Fruit fly (Drosophila melanogaster): ENCODE results near the gene HP1D3csd.

HP1D3csd gene

dm6 chrX:19211982-19212381 is 22.0 kb downstream of the HP1D3csd start, which contains the start of gene CG14195:
CG14195 (minus strand) TSS chrX:19212082.
- TF ChIP-seq Mes4 (GFP tag; optimal IDR thresholded peaks at IDR 0.05) (no peak), BEAF-32 (GFP tag; optimal IDR thresholded peaks at IDR 0.05) (no peak), CG15269 (tag; optimal IDR thresholded peaks at IDR 0.05) (no peak), Pdp1 (GFP tag; optimal IDR thresholded peaks at IDR 0.05) (no peak), Neu2 (GFP tag; optimal IDR thresholded peaks at IDR 0.05; ENCODE audit: borderline replicate concordance) (no peak), grau (tag; optimal IDR thresholded peaks at IDR 0.05) (no peak), CG16863 (GFP tag; optimal IDR thresholded peaks at IDR 0.05) (no peak), jigr1 (GFP tag; IDR thresholded peaks at IDR 0.05) (no peak), Atf6 (GFP tag; IDR thresholded peaks at IDR 0.05) (no peak), CG31388 (GFP tag; optimal IDR thresholded peaks at IDR 0.05) (no peak), sima (GFP tag; optimal IDR thresholded peaks at IDR 0.05) (no peak), CTCF (GFP tag; optimal IDR thresholded peaks at IDR 0.05) (no peak)

- TF ChIP-seq sr (GFP tag; IDR thresholded peaks at IDR 0.05) (no peak), E2f2 (GFP tag; IDR thresholded peaks at IDR 0.05) (no peak), CG30403 (GFP tag; optimal IDR thresholded peaks at IDR 0.05) (no peak), CG2875 (GFP tag; optimal IDR thresholded peaks at IDR 0.05) (no peak), Med (GFP tag) (peak; percentile 15), CG8944 (GFP tag; optimal IDR thresholded peaks at IDR 0.05) (no peak), CG12769 (tag; optimal IDR thresholded peaks at IDR 0.05) (no peak), Fer1 (GFP tag; optimal IDR thresholded peaks at IDR 0.05) (no peak), CG11560 (tag; IDR thresholded peaks at IDR 0.05) (no peak)
Observed at dm6 chrX:19212954-19213353, 22.9 kb downstream of the HP1D3csd start, which contains the start of gene Mur18B. Mur18B (plus strand) TSS chrX:19213254.

- TF ChIP-seq Lim3 (GFP tag; IDR thresholded peaks at IDR 0.05) (no peak), exex (tag; optimal IDR thresholded peaks at IDR 0.05) (peak; percentile 34), grn (GFP tag; optimal IDR thresholded peaks at IDR 0.05) (peak; percentile 38)
Observed at dm6 chrX:19215215-19215614, 25.2 kb downstream of the HP1D3csd start, which contains the start of gene Muc18B. Muc18B (plus strand) TSS chrX:19215515.

dm6 chrX:19216671-19217070 is 26.7 kb downstream of the HP1D3csd start:
- no peak for TF ChIP-seq CG10654 (GFP tag; optimal IDR thresholded peaks at IDR 0.05)
- TF ChIP-seq CG14667 (GFP tag; IDR thresholded peaks at IDR 0.05) = no peak
- TF ChIP-seq grn (GFP tag; optimal IDR thresholded peaks at IDR 0.05) = peak; percentile 77
- peak; percentile 98 for TF ChIP-seq exex (tag; optimal IDR thresholded peaks at IDR 0.05)
- peak; percentile 16 for TF ChIP-seq mirr (GFP tag; optimal IDR thresholded peaks at IDR 0.05)
- TF ChIP-seq CG18599 (GFP tag; optimal IDR thresholded peaks at IDR 0.05) = peak; percentile 39
- TF ChIP-seq CG3995 (GFP tag; optimal IDR thresholded peaks at IDR 0.05) = peak; percentile 14
- TF ChIP-seq dmrt99B (tag; optimal IDR thresholded peaks at IDR 0.05) = no peak
- peak; percentile 66 for TF ChIP-seq lab (GFP tag; optimal IDR thresholded peaks at IDR 0.05)

- TF ChIP-seq CG4282 (GFP tag; optimal IDR thresholded peaks at IDR 0.05) = no peak
- no peak for TF ChIP-seq Doc3 (GFP tag; IDR thresholded peaks at IDR 0.05; ENCODE audit: partially characterized antibody)
- no peak for TF ChIP-seq gce (GFP tag; IDR thresholded peaks at IDR 0.05)
- TF ChIP-seq seq (GFP tag; IDR thresholded peaks at IDR 0.05) = no peak
- TF ChIP-seq CG12219 (GFP tag; optimal IDR thresholded peaks at IDR 0.05) = no peak
- TF ChIP-seq GATAe (GFP tag; conservative IDR thresholded peaks at IDR 0.05) = no peak
- TF ChIP-seq sens-2 (GFP tag; IDR thresholded peaks at IDR 0.05) = no peak
- no peak for TF ChIP-seq sima (GFP tag; optimal IDR thresholded peaks at IDR 0.05)
- TF ChIP-seq pzg (GFP tag; optimal IDR thresholded peaks at IDR 0.05) = no peak
- no peak for TF ChIP-seq cwo (GFP tag; optimal IDR thresholded peaks at IDR 0.05)
- no peak for TF ChIP-seq CG7372 (GFP tag; IDR thresholded peaks at IDR 0.05)
- TF ChIP-seq CrebB (tag; optimal IDR thresholded peaks at IDR 0.05) = no peak
- no peak for TF ChIP-seq Hr51 (GFP tag; optimal IDR thresholded peaks at IDR 0.05)
- TF ChIP-seq CG15479 (GFP tag; optimal IDR thresholded peaks at IDR 0.05) = peak; percentile 96
- 0 out of 2 replicates have a peak, but pooled peaks have one; percentile 23 for TF ChIP-seq Xrp1 (GFP tag; IDR thresholded peaks at IDR 0.05)
- peak; percentile 49 for TF ChIP-seq grn (GFP tag; optimal IDR thresholded peaks at IDR 0.05)
- no peak for TF ChIP-seq gfzf (GFP tag; optimal IDR thresholded peaks at IDR 0.05)
Observed at dm6 chrX:19220415-19220814, 30.4 kb downstream of the HP1D3csd start, which contains the start of gene CG7884. CG7884 (plus strand) TSS chrX:19220622.
